Fruit fly (Drosophila melanogaster): Measurements from ENCODE around the gene Prps.

DNA sequence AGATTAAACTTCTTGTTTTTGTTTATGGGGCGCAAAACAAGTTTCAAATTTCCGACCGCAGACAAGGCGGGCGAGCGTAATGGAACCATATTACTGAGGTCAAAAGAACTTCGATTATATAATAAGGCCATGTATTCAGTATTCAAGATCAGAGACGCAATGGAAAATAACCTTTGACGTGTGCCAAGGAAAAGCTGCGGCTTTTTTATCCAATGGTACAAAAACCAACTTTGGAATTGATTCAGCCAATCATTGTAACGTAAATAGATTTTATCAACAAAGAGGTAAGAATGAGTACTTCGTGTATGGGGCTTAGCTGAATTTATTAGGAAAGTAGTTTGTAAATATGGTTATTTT, 1.0 kb upstream of the Prps start:
- TF ChIP-seq pan (optimal IDR thresholded peaks at IDR 0.05): no peak
- no peak for TF ChIP-seq psq (GFP tag; optimal IDR thresholded peaks at IDR 0.05)
- TF ChIP-seq OdsH (GFP tag; optimal IDR thresholded peaks at IDR 0.05): no peak
- TF ChIP-seq fru (GFP tag; optimal IDR thresholded peaks at IDR 0.05): no peak
- TF ChIP-seq usp (GFP tag; optimal IDR thresholded peaks at IDR 0.05): no peak
- no peak for TF ChIP-seq Hr83 (GFP tag; optimal IDR thresholded peaks at IDR 0.05; ENCODE audit: poor library complexity, severe bottlenecking)
- no peak for TF ChIP-seq Mio (GFP tag; optimal IDR thresholded peaks at IDR 0.05)
- no peak for TF ChIP-seq Sp1 (GFP tag; optimal IDR thresholded peaks at IDR 0.05)
- TF ChIP-seq Rel (GFP tag; optimal IDR thresholded peaks at IDR 0.05): no peak
- no peak for TF ChIP-seq Rel (tag; optimal IDR thresholded peaks at IDR 0.05)
- no peak for TF ChIP-seq dl (GFP tag; optimal IDR thresholded peaks at IDR 0.05; ENCODE audit: insufficient read depth in 1 of 2, partially characterized antibody in 2 of 2)
